Worm (Caenorhabditis elegans): ENCODE results near the gene chl-1.

chl-1 gene

DNA sequence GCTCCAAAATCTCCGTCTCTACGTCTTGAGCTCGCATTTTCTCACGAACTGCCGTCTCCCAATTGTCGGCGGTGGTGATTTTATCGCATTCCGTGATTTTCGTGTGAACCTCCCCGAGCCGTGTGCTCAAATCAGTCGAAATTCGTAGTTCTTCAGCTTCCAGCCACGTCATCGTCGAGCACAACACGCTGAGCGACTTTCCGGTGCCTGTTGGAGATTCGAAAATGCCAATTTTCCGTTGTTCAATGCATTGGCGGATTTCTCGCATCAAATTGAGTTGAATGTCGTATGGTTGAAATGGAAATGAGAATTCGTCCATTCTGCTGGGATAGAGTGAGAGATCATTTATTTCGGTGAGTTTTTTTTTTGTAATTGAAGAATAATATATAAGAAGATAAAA, at the start of gene chl-1, which contains the start of gene M03C11.3:
chl-1 (minus strand) TSS at position 323 of the 400 bp plus-strand sequence.
M03C11.3 (plus strand) TSS at position 153 of the 400 bp plus-strand sequence.
- TF ChIP-seq nhr-77 (tag; optimal IDR thresholded peaks at IDR 0.05) = no peak
- TF ChIP-seq nhr-11 (tag; optimal IDR thresholded peaks at IDR 0.05) = no peak
- no peak for TF ChIP-seq skn-1 (tag; optimal IDR thresholded peaks at IDR 0.05)
- TF ChIP-seq ztf-1 (GFP tag; conservative IDR thresholded peaks at IDR 0.05) = no peak
- TF ChIP-seq F13H6.1 (tag; optimal IDR thresholded peaks at IDR 0.05) = no peak
- no peak for TF ChIP-seq unc-39 (tag; optimal IDR thresholded peaks at IDR 0.05)
- TF ChIP-seq mbf-1 (tag; optimal IDR thresholded peaks at IDR 0.05) = no peak
- TF ChIP-seq Y55F3AM.14 (GFP tag; optimal IDR thresholded peaks at IDR 0.05) = no peak
- no peak for TF ChIP-seq ceh-16 (tag; optimal IDR thresholded peaks at IDR 0.05)
- TF ChIP-seq ceh-82 (tag; optimal IDR thresholded peaks at IDR 0.05) = no peak
- no peak for TF ChIP-seq mdl-1 (tag; optimal IDR thresholded peaks at IDR 0.05)
- TF ChIP-seq R02D3.7 (tag; optimal IDR thresholded peaks at IDR 0.05) = no peak
- no peak for TF ChIP-seq elt-3 (tag; optimal IDR thresholded peaks at IDR 0.05)
- TF ChIP-seq nhr-25 (tag; optimal IDR thresholded peaks at IDR 0.05) = no peak
- no peak for TF ChIP-seq peb-1 (tag; optimal IDR thresholded peaks at IDR 0.05)
- no peak for TF ChIP-seq lsy-2 (tag; optimal IDR thresholded peaks at IDR 0.05)
- no peak for TF ChIP-seq sma-9 (GFP tag; optimal IDR thresholded peaks at IDR 0.05)
- no peak for TF ChIP-seq sma-9 (tag; optimal IDR thresholded peaks at IDR 0.05)
- TF ChIP-seq lin-39 (tag; optimal IDR thresholded peaks at IDR 0.05) = no peak

DNA sequence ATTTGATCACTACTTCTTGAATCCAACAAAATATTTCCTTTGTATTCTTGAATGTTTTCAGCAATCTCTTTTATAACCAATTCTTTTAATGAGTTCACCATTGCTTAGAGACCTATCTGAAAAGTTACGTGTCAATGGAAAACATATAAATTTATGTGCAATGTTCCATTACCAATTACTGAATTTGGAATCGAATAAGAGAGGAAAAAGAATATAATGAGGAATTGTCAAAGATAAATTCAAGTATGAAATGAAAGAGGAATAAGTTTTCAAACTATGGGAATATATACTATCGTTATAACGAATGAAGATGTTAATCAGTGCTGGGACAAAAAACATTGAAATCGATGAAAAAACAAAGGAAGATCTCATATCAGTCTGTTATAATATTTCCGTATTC, 46.0 kb upstream of the chl-1 start, which contains the start of gene H04D03.4:
H04D03.4 (minus strand) TSS at position 101 of the 400 bp plus-strand sequence.
- no peak for TF ChIP-seq F13H6.1 (tag; optimal IDR thresholded peaks at IDR 0.05)
- TF ChIP-seq lsy-2 (tag; optimal IDR thresholded peaks at IDR 0.05) = no peak
- no peak for TF ChIP-seq nhr-21 (tag; optimal IDR thresholded peaks at IDR 0.05)
- no peak for TF ChIP-seq zag-1 (tag; optimal IDR thresholded peaks at IDR 0.05)
- no peak for TF ChIP-seq nhr-23 (tag; optimal IDR thresholded peaks at IDR 0.05)
- TF ChIP-seq egl-27 (tag; optimal IDR thresholded peaks at IDR 0.05) = no peak
- TF ChIP-seq peb-1 (tag; optimal IDR thresholded peaks at IDR 0.05) = no peak
- no peak for TF ChIP-seq skn-1 (tag; optimal IDR thresholded peaks at IDR 0.05)
- no peak for TF ChIP-seq ceh-82 (tag; optimal IDR thresholded peaks at IDR 0.05)
- no peak for TF ChIP-seq nhr-129 (tag; optimal IDR thresholded peaks at IDR 0.05)
- TF ChIP-seq unc-39 (tag; optimal IDR thresholded peaks at IDR 0.05) = no peak
- TF ChIP-seq crh-2 (tag; optimal IDR thresholded peaks at IDR 0.05) = no peak
- no peak for TF ChIP-seq sem-4 (tag; optimal IDR thresholded peaks at IDR 0.05)
- TF ChIP-seq ztf-11 (tag; optimal IDR thresholded peaks at IDR 0.05) = no peak
- no peak for TF ChIP-seq sma-9 (GFP tag; optimal IDR thresholded peaks at IDR 0.05)
- TF ChIP-seq sma-9 (tag; optimal IDR thresholded peaks at IDR 0.05) = no peak
- TF ChIP-seq C34F6.9 (tag; optimal IDR thresholded peaks at IDR 0.05) = no peak
- no peak for TF ChIP-seq aly-2 (tag; optimal IDR thresholded peaks at IDR 0.05)
- TF ChIP-seq mdl-1 (tag; optimal IDR thresholded peaks at IDR 0.05) = no peak
- TF ChIP-seq ZK546.5 (tag; optimal IDR thresholded peaks at IDR 0.05) = no peak
- TF ChIP-seq Y55F3AM.14 (GFP tag; optimal IDR thresholded peaks at IDR 0.05) = no peak

DNA sequence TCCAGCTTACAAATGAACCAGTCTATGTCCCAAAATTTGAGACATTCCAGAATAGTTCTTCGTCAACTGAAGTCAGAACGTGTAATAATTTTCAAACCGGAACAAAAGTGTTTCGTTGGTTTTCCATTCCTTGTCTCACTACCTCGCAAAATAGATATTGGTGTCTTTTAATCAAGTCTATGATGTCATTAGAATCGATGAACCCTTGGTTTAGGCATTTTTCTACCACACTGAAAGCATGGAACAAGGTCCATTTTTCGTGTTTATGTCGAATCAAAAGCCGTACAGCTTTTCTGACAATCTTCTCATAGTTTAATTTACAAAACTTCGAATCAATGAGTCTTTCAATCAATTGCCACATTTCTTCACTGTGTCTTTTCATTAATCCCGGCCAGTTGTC, 41.7 kb upstream of the chl-1 start, which contains the start of gene H04D03.7:
H04D03.7 (minus strand) TSS at position 101 of the 400 bp plus-strand sequence.
- TF ChIP-seq lin-13 (GFP tag; optimal IDR thresholded peaks at IDR 0.05) = no peak
- no peak for TF ChIP-seq aly-2 (tag; optimal IDR thresholded peaks at IDR 0.05)
- no peak for TF ChIP-seq nhr-10 (tag; optimal IDR thresholded peaks at IDR 0.05)
- no peak for TF ChIP-seq nhr-12 (tag; optimal IDR thresholded peaks at IDR 0.05)
- no peak for TF ChIP-seq nhr-237 (tag; optimal IDR thresholded peaks at IDR 0.05)
- TF ChIP-seq snpc-4 (tag; optimal IDR thresholded peaks at IDR 0.05) = no peak
- no peak for TF ChIP-seq skn-1 (tag; optimal IDR thresholded peaks at IDR 0.05)
- TF ChIP-seq lin-39 (tag; optimal IDR thresholded peaks at IDR 0.05) = no peak
- TF ChIP-seq ceh-16 (tag; optimal IDR thresholded peaks at IDR 0.05) = no peak
- TF ChIP-seq ztf-4 (tag; optimal IDR thresholded peaks at IDR 0.05) = no peak

DNA sequence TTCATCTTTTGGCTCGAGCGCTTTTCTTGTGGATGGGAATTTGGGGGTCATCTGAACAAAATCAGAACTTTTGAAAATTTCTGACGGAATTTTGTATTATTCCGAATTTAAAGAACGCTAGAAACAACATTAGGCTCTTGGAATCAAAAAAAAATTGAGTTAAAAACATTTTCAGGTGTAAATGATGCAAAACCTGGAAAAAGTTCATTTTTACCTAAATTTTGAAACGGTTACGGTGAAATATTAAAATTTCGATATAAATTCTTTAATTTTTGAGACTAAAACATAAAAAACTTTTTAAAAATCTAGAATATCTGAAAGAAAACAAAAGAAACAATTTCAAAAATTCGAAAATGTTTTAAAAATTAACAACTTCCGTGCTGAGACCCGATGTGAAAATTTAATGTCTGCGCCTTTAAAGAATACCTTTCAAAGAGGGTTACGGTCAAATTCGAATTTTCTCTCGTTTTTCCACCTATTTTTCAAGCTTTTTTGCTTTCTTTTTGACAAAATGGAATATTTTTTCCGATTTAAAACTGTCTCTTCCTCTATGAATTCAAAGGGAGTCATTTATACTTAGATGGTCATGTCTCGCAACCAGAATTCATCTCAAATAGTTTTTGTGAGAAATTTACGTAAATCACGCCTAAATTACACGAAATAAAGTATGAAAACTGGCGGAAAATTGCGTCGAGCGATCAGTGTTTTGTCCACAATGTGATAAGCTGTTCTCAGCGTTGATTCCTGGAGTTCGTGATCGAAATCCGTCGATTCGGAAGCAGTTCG, 37.5 kb upstream of the chl-1 start, which contains the start of the genes H04D03.2 and ecps-2:
H04D03.2 (minus strand) TSS at position 51 of the 786 bp plus-strand sequence.
ecps-2 (plus strand) TSS at position 736 of the 786 bp plus-strand sequence.
- no peak for TF ChIP-seq nhr-12 (tag; optimal IDR thresholded peaks at IDR 0.05)
- TF ChIP-seq Y55F3AM.14 (GFP tag; optimal IDR thresholded peaks at IDR 0.05) = no peak
